Fruit fly (Drosophila melanogaster): ENCODE measurements around the gene bdwf.

The bdwf gene

dm6 chr3R:17056183-17056904 is 13.4 kb upstream of the bdwf start (continued):
- TF ChIP-seq CG3065 (GFP tag; optimal IDR thresholded peaks at IDR 0.05) (no peak), CG17361 (GFP tag; IDR thresholded peaks at IDR 0.05) (no peak), CG3847 (GFP tag; IDR thresholded peaks at IDR 0.05) (0 out of 2 replicates have a peak, but pooled peaks have one; percentile 34), ash1 (GFP tag; optimal IDR thresholded peaks at IDR 0.05) (peak; percentile 32), BEAF-32 (GFP tag; optimal IDR thresholded peaks at IDR 0.05) (no peak), CG32772 (GFP tag; IDR thresholded peaks at IDR 0.05) (no peak; the same call in 1 of the 2 replicates), chif (GFP tag; optimal IDR thresholded peaks at IDR 0.05) (no peak), CG16813 (GFP tag; IDR thresholded peaks at IDR 0.05; ENCODE audit: partially characterized antibody) (no peak), NK7.1 (GFP tag; optimal IDR thresholded peaks at IDR 0.05) (no peak), ac (GFP tag; optimal IDR thresholded peaks at IDR 0.05) (no peak), lola (GFP tag; optimal IDR thresholded peaks at IDR 0.05) (peak in 1 of 3 experiments; percentile 69), GATAe (GFP tag; conservative IDR thresholded peaks at IDR 0.05) (no peak), stwl (tag; optimal IDR thresholded peaks at IDR 0.05) (no peak), luna (GFP tag; optimal IDR thresholded peaks at IDR 0.05) (no peak), fd96Cb (tag; optimal IDR thresholded peaks at IDR 0.05) (no peak), Hr39 (optimal IDR thresholded peaks at IDR 0.05) (no peak), vnd (GFP tag; IDR thresholded peaks at IDR 0.05; ENCODE audit: partially characterized antibody) (no peak), Doc2 (GFP tag; IDR thresholded peaks at IDR 0.05) (no peak), dimm (GFP tag; IDR thresholded peaks at IDR 0.05) (no peak), B-H2 (GFP tag; optimal IDR thresholded peaks at IDR 0.05) (peak; percentile 24), MESR4 (GFP tag; optimal IDR thresholded peaks at IDR 0.05) (no peak), HLH54F (GFP tag; optimal IDR thresholded peaks at IDR 0.05) (no peak), CG9727 (GFP tag; optimal IDR thresholded peaks at IDR 0.05) (peak; percentile 24), psq (GFP tag; optimal IDR thresholded peaks at IDR 0.05) (no peak), H15 (GFP tag; IDR thresholded peaks at IDR 0.05) (no peak), tio (GFP tag; optimal IDR thresholded peaks at IDR 0.05) (no peak), CG10366 (GFP tag; IDR thresholded peaks at IDR 0.05) (no peak), Hr51 (GFP tag; optimal IDR thresholded peaks at IDR 0.05) (peak in 1 of 2 experiments; percentile 70), pros (GFP tag; optimal IDR thresholded peaks at IDR 0.05) (peak; percentile 86), CG4730 (GFP tag; IDR thresholded peaks at IDR 0.05) (no peak), Xbp1 (GFP tag; optimal IDR thresholded peaks at IDR 0.05) (no peak), CG4360 (GFP tag; IDR thresholded peaks at IDR 0.05) (peak; percentile 83), br (optimal IDR thresholded peaks at IDR 0.05) (no peak), mam (GFP tag; optimal IDR thresholded peaks at IDR 0.05) (no peak), Dip3 (GFP tag; optimal IDR thresholded peaks at IDR 0.05) (peak; percentile 18), dati (GFP tag; IDR thresholded peaks at IDR 0.05) (no peak), org-1 (GFP tag; optimal IDR thresholded peaks at IDR 0.05) (peak; percentile 25), NC2β (GFP tag; optimal IDR thresholded peaks at IDR 0.05) (peak; percentile 15), CG2889 (GFP tag; IDR thresholded peaks at IDR 0.05) (no peak), gce (GFP tag; IDR thresholded peaks at IDR 0.05) (no peak), CG17186 (GFP tag; optimal IDR thresholded peaks at IDR 0.05) (no peak), sr (GFP tag; IDR thresholded peaks at IDR 0.05) (0 out of 3 replicates have a peak, but pooled peaks have one; percentile 54), Atf3 (GFP tag; optimal IDR thresholded peaks at IDR 0.05) (peak; percentile 77), p53 (GFP tag; optimal IDR thresholded peaks at IDR 0.05) (no peak), D19B (GFP tag; optimal IDR thresholded peaks at IDR 0.05) (no peak), crol (GFP tag; IDR thresholded peaks at IDR 0.05) (peak; percentile 99), CG7745 (tag; optimal IDR thresholded peaks at IDR 0.05) (no peak), cas (GFP tag; IDR thresholded peaks at IDR 0.05) (no peak), Vsx1 (GFP tag; optimal IDR thresholded peaks at IDR 0.05) (no peak), Dip2 (GFP tag; IDR thresholded peaks at IDR 0.05) (no peak), pzg (GFP tag; optimal IDR thresholded peaks at IDR 0.05) (no peak)
